Worm (Caenorhabditis elegans) whole organism, late embryonic: ENCODE data around the gene vha-1.

ENCODE experiments used
- C08G9.2 ChIP-seq: sonication (generic microtip); optimal IDR thresholded peaks from 2 replicates; lab custom pipeline; 2016; ENCODE audit warnings: mild to moderate bottlenecking, missing genetic modification characterization, moderate library complexity, missing compliant biosample characterization
- F13H6.1 ChIP-seq: sonication (generic microtip); optimal IDR thresholded peaks from 2 replicates; lab custom pipeline; 2016; ENCODE audit warnings: missing genetic modification characterization, missing compliant biosample characterization
- K02D7.2 ChIP-seq: sonication (generic microtip); optimal IDR thresholded peaks from 2 replicates; lab custom pipeline; 2017; ENCODE audit warnings: mild to moderate bottlenecking, missing genetic modification characterization, missing compliant biosample characterization
- K09A11.1 ChIP-seq: sonication (generic microtip); optimal IDR thresholded peaks from 2 replicates; lab custom pipeline; 2017; ENCODE audit warnings: antibody characterized with exemption, mild to moderate bottlenecking, missing genetic modification characterization, missing compliant biosample characterization; ENCODE audit not compliant: insufficient read depth
- Y22D7AL.16 ChIP-seq: sonication (generic microtip); optimal IDR thresholded peaks from 2 replicates; lab custom pipeline; 2016; ENCODE audit warnings: missing genetic modification characterization, missing compliant biosample characterization
- ceh-18 ChIP-seq: sonication (generic microtip); optimal IDR thresholded peaks from 2 replicates; lab custom pipeline; 2016; ENCODE audit warnings: missing genetic modification characterization, missing compliant biosample characterization
- ceh-19 ChIP-seq: fragments of 200-800 bp; sonication (Bioruptor generic); optimal IDR thresholded peaks from 2 replicates; lab custom pipeline; 2018; ENCODE audit warnings: mild to moderate bottlenecking, missing genetic modification characterization, missing compliant biosample characterization
- ceh-22 ChIP-seq: sonication (generic microtip); optimal IDR thresholded peaks from 2 replicates; lab custom pipeline; 2017; ENCODE audit warnings: missing biosample characterization, missing genetic modification characterization
- ceh-24 ChIP-seq: sonication (generic microtip); optimal IDR thresholded peaks from 2 replicates; lab custom pipeline; 2016; ENCODE audit warnings: mild to moderate bottlenecking, missing genetic modification characterization, missing compliant biosample characterization
- ceh-45 ChIP-seq: fragments of 200-800 bp; sonication (Bioruptor generic); IDR thresholded peaks from 2 replicates; pipeline ENCODE4 v1.3.6; 2022; ENCODE audit warnings: missing genetic modification reagents, missing genetic modification characterization, missing compliant biosample characterization
- ceh-48 ChIP-seq: sonication (generic microtip); optimal IDR thresholded peaks from 2 replicates; lab custom pipeline; 2016; ENCODE audit warnings: missing genetic modification characterization, inconsistent platforms, missing compliant biosample characterization
- ceh-6 ChIP-seq: fragments of 200-800 bp; sonication (Bioruptor generic); optimal IDR thresholded peaks from 2 replicates; lab custom pipeline; 2018; ENCODE audit warnings: mild to moderate bottlenecking, missing genetic modification characterization, missing compliant biosample characterization
- ceh-9 ChIP-seq: sonication (generic microtip); optimal IDR thresholded peaks from 2 replicates; lab custom pipeline; 2016; ENCODE audit warnings: mild to moderate bottlenecking, missing genetic modification characterization, inconsistent platforms, missing compliant biosample characterization
- che-1 ChIP-seq: sonication (generic microtip); optimal IDR thresholded peaks from 2 replicates; lab custom pipeline; 2016; ENCODE audit warnings: mild to moderate bottlenecking, missing genetic modification characterization, missing compliant biosample characterization
- dmd-4 ChIP-seq: sonication (generic microtip); optimal IDR thresholded peaks from 2 replicates; lab custom pipeline; 2016; ENCODE audit warnings: borderline replicate concordance, missing genetic modification characterization, missing compliant biosample characterization
- dve-1 ChIP-seq: sonication (generic microtip); optimal IDR thresholded peaks from 2 replicates; lab custom pipeline; 2017; ENCODE audit warnings: antibody characterized with exemption, mild to moderate bottlenecking, missing genetic modification characterization, missing compliant biosample characterization
- eyg-1 ChIP-seq: sonication (generic microtip); optimal IDR thresholded peaks from 2 replicates; lab custom pipeline; 2016; ENCODE audit warnings: missing genotype, missing genetic modification characterization, missing compliant biosample characterization
- hlh-15 ChIP-seq: sonication (generic microtip); optimal IDR thresholded peaks from 2 replicates; lab custom pipeline; 2016; ENCODE audit warnings: missing genetic modification characterization, missing compliant biosample characterization
- hlh-30 ChIP-seq: sonication (generic microtip); optimal IDR thresholded peaks from 2 replicates; lab custom pipeline; 2017; ENCODE audit warnings: antibody characterized with exemption, missing genetic modification characterization, missing compliant biosample characterization; ENCODE audit not compliant: insufficient read depth
- lin-11 ChIP-seq: fragments of 200-800 bp; sonication (Bioruptor generic); optimal IDR thresholded peaks from 2 replicates; lab custom pipeline; 2018; ENCODE audit warnings: mild to moderate bottlenecking, missing genetic modification characterization, missing compliant biosample characterization
- nfya-1 ChIP-seq: sonication (generic microtip); optimal IDR thresholded peaks from 2 replicates; lab custom pipeline; 2017; ENCODE audit warnings: missing genetic modification characterization, mild to moderate bottlenecking, missing compliant biosample characterization, antibody characterized with exemption, moderate library complexity
- npax-4 ChIP-seq: sonication (generic microtip); optimal IDR thresholded peaks from 2 replicates; lab custom pipeline; 2016; ENCODE audit warnings: missing genetic modification characterization, missing compliant biosample characterization
- pat-9 ChIP-seq: fragments of 200-800 bp; sonication (Bioruptor generic); optimal IDR thresholded peaks from 2 replicates; lab custom pipeline; 2018; ENCODE audit warnings: mild to moderate bottlenecking, missing genetic modification characterization, moderate library complexity, missing compliant biosample characterization
- pax-1 ChIP-seq: fragments of 150-350 bp; optimal IDR thresholded peaks from 2 replicates; lab custom pipeline; 2014; ENCODE audit warnings: missing biosample characterization, missing genetic modification characterization
- pha-2 ChIP-seq: sonication (generic microtip); optimal IDR thresholded peaks from 2 replicates; lab custom pipeline; 2017; ENCODE audit warnings: mild to moderate bottlenecking, missing genetic modification characterization, missing compliant biosample characterization
- pha-4 ChIP-seq: fragments of 150-350 bp; optimal IDR thresholded peaks from 2 replicates; lab custom pipeline; 2018; ENCODE audit warnings: missing biosample characterization, missing genetic modification reagents, missing genetic modification characterization
- ref-2 ChIP-seq: sonication (generic microtip); optimal IDR thresholded peaks from 2 replicates; lab custom pipeline; 2016; ENCODE audit warnings: missing genetic modification characterization, missing compliant biosample characterization
- rnt-1 ChIP-seq: sonication (generic microtip); optimal IDR thresholded peaks from 2 replicates; lab custom pipeline; 2016; ENCODE audit warnings: missing genetic modification characterization, missing compliant biosample characterization
- sox-4 ChIP-seq: sonication (generic microtip); optimal IDR thresholded peaks from 2 replicates; lab custom pipeline; 2017; ENCODE audit warnings: mild to moderate bottlenecking, missing genetic modification characterization, inconsistent platforms, missing compliant biosample characterization
- tbx-2 ChIP-seq: sonication (generic microtip); optimal IDR thresholded peaks from 2 replicates; lab custom pipeline; 2016; ENCODE audit warnings: missing genetic modification characterization, missing compliant biosample characterization
- unc-3 ChIP-seq, 2 experiments: fragments of 200-800 bp in 1 of 2; sonication (Bioruptor generic) in 1 of 2; sonication (generic microtip) in 1 of 2; conservative IDR thresholded peaks in 1 of 2; optimal IDR thresholded peaks in 1 of 2; 2 replicates each; pipeline versions ENCODE4 v1.3.6 to Lab custom; 2016 to 2022; ENCODE audit warnings: missing compliant biosample characterization in 2 of 2, missing genetic modification characterization in 2 of 2, missing genetic modification reagents in 1 of 2
- zip-5 ChIP-seq: sonication (generic microtip); optimal IDR thresholded peaks from 2 replicates; lab custom pipeline; 2016; ENCODE audit warnings: missing genetic modification characterization, missing compliant biosample characterization
- ztf-16 ChIP-seq: sonication (generic microtip); optimal IDR thresholded peaks from 2 replicates; lab custom pipeline; 2017; ENCODE audit warnings: missing genetic modification characterization, missing compliant biosample characterization

vha-1 gene

ce11 chrIII:9823748-9824147, 42.7 kb downstream of the vha-1 start:
- TF ChIP-seq C08G9.2: no peak
- TF ChIP-seq tbx-2: no peak
- TF ChIP-seq ceh-45 (GFP tag; lab: Robert Waterston, UW): no peak
- TF ChIP-seq ceh-19: no peak
- no peak for TF ChIP-seq F13H6.1
- TF ChIP-seq dmd-4 (tag; lab: Kevin White, UChicago): no peak
- TF ChIP-seq nfya-1 (tag; lab: Kevin White, UChicago): no peak
- no peak for TF ChIP-seq eyg-1 (tag; lab: Kevin White, UChicago)
- TF ChIP-seq ceh-9 (tag; lab: Kevin White, UChicago): no peak
- TF ChIP-seq ref-2 (tag; lab: Kevin White, UChicago): no peak
- TF ChIP-seq, all 69 proteins: peak for 0

DNA sequence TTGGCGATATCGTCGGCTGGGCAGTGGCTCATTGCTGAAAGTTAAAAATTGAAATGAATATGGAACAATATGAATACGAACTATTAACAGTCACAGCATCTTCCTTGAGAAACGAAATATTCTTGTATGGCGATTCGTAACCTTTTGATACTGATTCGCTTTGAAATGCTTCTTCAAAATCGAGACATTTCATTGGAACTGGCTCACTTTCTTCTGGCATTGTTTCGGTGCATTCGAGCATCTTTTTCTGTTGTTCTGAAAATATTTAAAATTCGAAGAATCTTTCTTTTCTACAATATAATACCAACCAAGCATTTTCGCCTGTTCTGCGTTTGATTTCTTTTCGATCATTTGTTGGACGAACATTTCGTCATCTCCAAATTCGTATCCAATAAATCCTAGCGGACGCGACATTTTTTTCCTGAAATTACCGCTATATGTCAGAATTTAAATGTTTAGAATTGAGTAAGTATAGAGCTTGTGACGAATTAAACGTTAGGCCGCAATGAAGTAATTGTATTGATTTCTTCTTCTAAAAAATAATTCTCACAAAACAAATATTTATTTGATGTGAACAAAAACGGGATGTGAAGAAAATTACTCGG, 43.4 kb downstream of the vha-1 start, which contains the start of gene lin-52:
Gene lin-52 (minus strand): TSS at position 421 of the 605 bp plus-strand sequence.
- TF ChIP-seq ceh-9 (tag; lab: Kevin White, UChicago): no peak
- TF ChIP-seq dve-1 (tag; lab: Kevin White, UChicago): no peak
- no peak for TF ChIP-seq lin-11
- TF ChIP-seq unc-3 (GFP tag; conservative IDR thresholded peaks at IDR 0.05; lab: Robert Waterston, UW): no peak
- TF ChIP-seq unc-3 (tag; optimal IDR thresholded peaks at IDR 0.05; lab: Kevin White, UChicago): no peak
- TF ChIP-seq npax-4 (tag; lab: Kevin White, UChicago): no peak
- no peak for TF ChIP-seq zip-5 (tag; lab: Kevin White, UChicago)
- TF ChIP-seq dmd-4 (tag; lab: Kevin White, UChicago): no peak
- no peak for TF ChIP-seq ceh-45 (GFP tag; lab: Robert Waterston, UW)
- no peak for TF ChIP-seq ceh-6 (GFP tag; lab: Kevin White, UChicago)
- TF ChIP-seq ceh-22 (tag; lab: Kevin White, UChicago): no peak
- TF ChIP-seq K02D7.2: no peak
- TF ChIP-seq ztf-16 (tag; lab: Kevin White, UChicago): no peak
- TF ChIP-seq hlh-30 (tag; lab: Kevin White, UChicago): no peak
- no peak for TF ChIP-seq rnt-1 (tag; lab: Kevin White, UChicago)

- TF ChIP-seq tbx-2 (peak; percentile 14), pat-9 (tag; lab: Kevin White, UChicago) (no peak)
These were observed 44.2 kb downstream of the vha-1 start, which contains the start of gene ZK632.9 for ce11 chrIII:9825073-9825828. ZK632.9 (minus strand) TSS chrIII:9825432.

ce11 chrIII:9826005-9826404, 45.0 kb downstream of the vha-1 start:
- TF ChIP-seq nfya-1 (tag; lab: Kevin White, UChicago) (peak; percentile 3), ceh-18 (tag; lab: Kevin White, UChicago) (no peak), tbx-2 (no peak), K09A11.1 (tag; lab: Kevin White, UChicago) (no peak), pax-1 (tag; lab: Kevin White, UChicago) (no peak), npax-4 (tag; lab: Kevin White, UChicago) (no peak), zip-5 (tag; lab: Kevin White, UChicago) (no peak), hlh-30 (tag; lab: Kevin White, UChicago) (peak; percentile 55)

- TF ChIP-seq rnt-1 (tag; lab: Kevin White, UChicago) (peak; percentile 7), ceh-22 (tag; lab: Kevin White, UChicago) (no peak), hlh-15 (tag; lab: Kevin White, UChicago) (no peak), ceh-24 (tag; lab: Kevin White, UChicago) (no peak), pha-2 (no peak), ceh-6 (GFP tag; lab: Kevin White, UChicago) (no peak), npax-4 (tag; lab: Kevin White, UChicago) (no peak), K02D7.2 (no peak), hlh-30 (tag; lab: Kevin White, UChicago) (peak; percentile 78), ref-2 (tag; lab: Kevin White, UChicago) (no peak), sox-4 (tag; lab: Kevin White, UChicago) (no peak), nfya-1 (tag; lab: Kevin White, UChicago) (peak; percentile 18), ceh-48 (tag; lab: Kevin White, UChicago) (no peak), pha-4 (tag; lab: Kevin White, UChicago) (no peak), che-1 (tag; lab: Kevin White, UChicago) (no peak), unc-3 (GFP tag; conservative IDR thresholded peaks at IDR 0.05; lab: Robert Waterston, UW) (no peak), unc-3 (tag; optimal IDR thresholded peaks at IDR 0.05; lab: Kevin White, UChicago) (no peak), Y22D7AL.16 (tag; lab: Kevin White, UChicago) (no peak)
- TF ChIP-seq, all 69 proteins: peak for 3
These were observed 46.3 kb downstream of the vha-1 start, which contains the start of the genes ZK632.10 and ZK632.11 for ce11 chrIII:9827163-9827951. ZK632.10 (minus strand) TSS chrIII:9827722. ZK632.11 (plus strand) TSS chrIII:9827915.
